Fruit fly (Drosophila melanogaster) whole organism, prepupa: ENCODE data around the gene CG13014.

Source experiments
- Blimp-1 ChIP-seq: fragments of 200-800 bp; sonication (Bioruptor generic); optimal IDR thresholded peaks from 3 replicates; lab custom pipeline; 2017; ENCODE audit warnings: missing biosample characterization, missing genetic modification characterization, mild to moderate bottlenecking, moderate library complexity, missing genetic modification reagents
- CG11294 ChIP-seq: fragments of 200-800 bp; sonication (Bioruptor generic); IDR thresholded peaks from 2 replicates; pipeline ENCODE4 v1.3.6; 2022; ENCODE audit warnings: missing biosample characterization, missing genetic modification characterization
- CG11762 ChIP-seq: fragments of 200-800 bp; sonication (Bioruptor generic); optimal IDR thresholded peaks from 3 replicates; lab custom pipeline; 2016; ENCODE audit warnings: missing biosample characterization, missing genetic modification characterization; ENCODE audit not compliant: insufficient read depth
- CG11902 ChIP-seq: fragments of 200-800 bp; sonication (Bioruptor generic); optimal IDR thresholded peaks from 3 replicates; lab custom pipeline; 2016; ENCODE audit warnings: missing biosample characterization, missing genetic modification characterization
- CG15336 ChIP-seq: fragments of 200-800 bp; sonication (Bioruptor generic); IDR thresholded peaks from 2 replicates; pipeline ENCODE4 v1.3.6; 2022; ENCODE audit warnings: missing biosample characterization, missing genetic modification characterization
- CG1621 ChIP-seq: fragments of 200-800 bp; sonication (Bioruptor generic); optimal IDR thresholded peaks from 3 replicates; lab custom pipeline; 2018; ENCODE audit warnings: missing biosample characterization, mild to moderate bottlenecking, missing genetic modification characterization
- CG3032 ChIP-seq: fragments of 200-800 bp; optimal IDR thresholded peaks from 2 replicates; lab custom pipeline; 2019; ENCODE audit warnings: missing biosample characterization, mild to moderate bottlenecking, missing genetic modification characterization, moderate library complexity
- CG32006 ChIP-seq: fragments of 200-800 bp; sonication (Bioruptor generic); optimal IDR thresholded peaks from 3 replicates; lab custom pipeline; 2017; ENCODE audit warnings: missing biosample characterization, mild to moderate bottlenecking, missing genetic modification characterization
- CG6163 ChIP-seq: fragments of 200-800 bp; sonication (Bioruptor generic); IDR thresholded peaks from 3 replicates; pipeline ENCODE4 v1.3.6; 2022; ENCODE audit warnings: missing biosample characterization, missing genetic modification characterization
- CG6792 ChIP-seq: fragments of 200-800 bp; sonication (Bioruptor generic); optimal IDR thresholded peaks from 3 replicates; lab custom pipeline; 2016; ENCODE audit warnings: missing biosample characterization, missing genetic modification characterization
- CG6808 ChIP-seq: fragments of 200-800 bp; sonication (Bioruptor generic); optimal IDR thresholded peaks from 3 replicates; lab custom pipeline; 2017; ENCODE audit warnings: missing biosample characterization, missing genetic modification characterization, mild to moderate bottlenecking, moderate library complexity, missing genetic modification reagents
- CG9139 ChIP-seq: fragments of 200-800 bp; sonication (Bioruptor generic); optimal IDR thresholded peaks from 3 replicates; lab custom pipeline; 2017; ENCODE audit warnings: missing biosample characterization, mild to moderate bottlenecking, missing genetic modification characterization
- Eip78C ChIP-seq: fragments of 200-800 bp; sonication (Bioruptor generic); peaks from one replicate; lab custom pipeline; 2016; ENCODE audit warnings: missing biosample characterization, missing genetic modification characterization
- Ets21C ChIP-seq: fragments of 200-800 bp; sonication (Bioruptor generic); optimal IDR thresholded peaks from 3 replicates; lab custom pipeline; 2016; ENCODE audit warnings: missing biosample characterization, missing genetic modification characterization
- Gug ChIP-seq: fragments of 200-800 bp; sonication (Bioruptor generic); IDR thresholded peaks from 2 replicates; pipeline ENCODE4 v1.3.6; 2022; ENCODE audit warnings: missing biosample characterization, missing genetic modification characterization
- Hr38 ChIP-seq: sonication (Bioruptor generic); optimal IDR thresholded peaks from 2 replicates; lab custom pipeline; 2016; ENCODE audit warnings: missing biosample characterization, missing genetic modification characterization
- Hr39 ChIP-seq: fragments of 200-800 bp; sonication (Bioruptor generic); optimal IDR thresholded peaks from 2 replicates; lab custom pipeline; 2016; ENCODE audit warnings: missing biosample characterization, missing genetic modification characterization
- Hr4 ChIP-seq: fragments of 200-800 bp; sonication (Bioruptor generic); optimal IDR thresholded peaks from 3 replicates; lab custom pipeline; 2016; ENCODE audit warnings: missing biosample characterization, missing genetic modification characterization
- Met ChIP-seq: fragments of 200-800 bp; sonication (Bioruptor generic); optimal IDR thresholded peaks from 3 replicates; lab custom pipeline; 2016; ENCODE audit warnings: missing biosample characterization, missing genetic modification characterization
- OdsH ChIP-seq: fragments of 200-800 bp; sonication (Bioruptor generic); optimal IDR thresholded peaks from 3 replicates; lab custom pipeline; 2016; ENCODE audit warnings: missing biosample characterization, missing genetic modification characterization
- Smox ChIP-seq: fragments of 200-800 bp; sonication (Bioruptor generic); optimal IDR thresholded peaks from 3 replicates; lab custom pipeline; 2016; ENCODE audit warnings: missing biosample characterization, missing genetic modification characterization
- Sox102F ChIP-seq: fragments of 200-800 bp; sonication (Bioruptor generic); optimal IDR thresholded peaks from 2 replicates; lab custom pipeline; 2016; ENCODE audit warnings: missing biosample characterization, mild to moderate bottlenecking, missing genetic modification characterization
- Sox15 ChIP-seq: fragments of 200-800 bp; sonication (Bioruptor generic); optimal IDR thresholded peaks from 3 replicates; lab custom pipeline; 2016; ENCODE audit warnings: missing biosample characterization, missing genetic modification characterization
- achi ChIP-seq: fragments of 200-800 bp; sonication (Bioruptor generic); optimal IDR thresholded peaks from 3 replicates; lab custom pipeline; 2016; ENCODE audit warnings: missing biosample characterization, missing genetic modification characterization
- acj6 ChIP-seq: fragments of 200-800 bp; sonication (Bioruptor generic); optimal IDR thresholded peaks from 3 replicates; lab custom pipeline; 2016; ENCODE audit warnings: missing biosample characterization, missing genetic modification characterization
- dac ChIP-seq: fragments of 200-800 bp; sonication (Bioruptor generic); optimal IDR thresholded peaks from 2 replicates; lab custom pipeline; 2017; ENCODE audit warnings: missing biosample characterization, mild to moderate bottlenecking, missing genetic modification characterization
- dsx ChIP-seq: fragments of 200-800 bp; optimal IDR thresholded peaks from 3 replicates; lab custom pipeline; 2019; ENCODE audit warnings: missing biosample characterization, mild to moderate bottlenecking, missing genetic modification characterization, moderate library complexity; ENCODE audit not compliant: poor library complexity, severe bottlenecking
- eg ChIP-seq: fragments of 200-800 bp; sonication (Bioruptor generic); IDR thresholded peaks from 3 replicates; pipeline ENCODE4 v1.3.6; 2022; ENCODE audit warnings: missing biosample characterization, missing genetic modification characterization
- esn ChIP-seq: fragments of 200-800 bp; sonication (Bioruptor generic); optimal IDR thresholded peaks from 2 replicates; lab custom pipeline; 2016; ENCODE audit warnings: missing biosample characterization, mild to moderate bottlenecking, missing genetic modification characterization, moderate library complexity
- fd59A ChIP-seq: fragments of 200-800 bp; sonication (Bioruptor generic); optimal IDR thresholded peaks from 2 replicates; lab custom pipeline; 2017; ENCODE audit warnings: missing biosample characterization, mild to moderate bottlenecking, missing genetic modification characterization, missing genetic modification reagents
- fd85E ChIP-seq: fragments of 200-800 bp; sonication (Bioruptor generic); optimal IDR thresholded peaks from 3 replicates; lab custom pipeline; 2016; ENCODE audit warnings: missing biosample characterization, missing genetic modification characterization
- fkh ChIP-seq: fragments of 200-800 bp; sonication (Bioruptor generic); optimal IDR thresholded peaks from 3 replicates; lab custom pipeline; 2017; ENCODE audit warnings: missing biosample characterization, mild to moderate bottlenecking, missing genetic modification characterization, moderate library complexity
- net ChIP-seq: fragments of 200-800 bp; sonication (Bioruptor generic); optimal IDR thresholded peaks from 3 replicates; lab custom pipeline; 2016; ENCODE audit warnings: missing biosample characterization, missing genetic modification characterization
- pdm3 ChIP-seq: fragments of 200-800 bp; sonication (Bioruptor generic); optimal IDR thresholded peaks from 3 replicates; lab custom pipeline; 2016; ENCODE audit warnings: missing biosample characterization, missing genetic modification characterization
- salr ChIP-seq, 2 experiments: fragments of 200-800 bp; sonication (Bioruptor generic); optimal IDR thresholded peaks; 3 replicates each; lab custom pipeline; 2016 to 2018; ENCODE audit warnings: missing biosample characterization in 2 of 2, missing genetic modification characterization in 2 of 2, mild to moderate bottlenecking in 1 of 2
- spab ChIP-seq: fragments of 200-800 bp; sonication (Bioruptor generic); optimal IDR thresholded peaks from 2 replicates; lab custom pipeline; 2017; ENCODE audit warnings: missing biosample characterization, mild to moderate bottlenecking, missing genetic modification characterization, missing genetic modification reagents
- ss ChIP-seq, 2 experiments: fragments of 200-800 bp; sonication (Bioruptor generic); optimal IDR thresholded peaks; 2 replicates in 1 of 2; 3 replicates in 1 of 2; lab custom pipeline; 2017 to 2018; ENCODE audit warnings: mild to moderate bottlenecking in 2 of 2, missing biosample characterization in 2 of 2, missing genetic modification characterization in 2 of 2, moderate library complexity in 1 of 2
- svp ChIP-seq: fragments of 200-800 bp; sonication (Bioruptor generic); peaks from one replicate; lab custom pipeline; 2016; ENCODE audit warnings: missing biosample characterization, missing genetic modification characterization
- topi ChIP-seq: fragments of 200-800 bp; sonication (Bioruptor generic); optimal IDR thresholded peaks from 3 replicates; lab custom pipeline; 2016; ENCODE audit warnings: missing biosample characterization, missing genetic modification characterization
- vri ChIP-seq: fragments of 200-800 bp; sonication (Bioruptor generic); optimal IDR thresholded peaks from 3 replicates; lab custom pipeline; 2016; ENCODE audit warnings: missing biosample characterization, mild to moderate bottlenecking, missing genetic modification characterization

Gene CG13014

DNA sequence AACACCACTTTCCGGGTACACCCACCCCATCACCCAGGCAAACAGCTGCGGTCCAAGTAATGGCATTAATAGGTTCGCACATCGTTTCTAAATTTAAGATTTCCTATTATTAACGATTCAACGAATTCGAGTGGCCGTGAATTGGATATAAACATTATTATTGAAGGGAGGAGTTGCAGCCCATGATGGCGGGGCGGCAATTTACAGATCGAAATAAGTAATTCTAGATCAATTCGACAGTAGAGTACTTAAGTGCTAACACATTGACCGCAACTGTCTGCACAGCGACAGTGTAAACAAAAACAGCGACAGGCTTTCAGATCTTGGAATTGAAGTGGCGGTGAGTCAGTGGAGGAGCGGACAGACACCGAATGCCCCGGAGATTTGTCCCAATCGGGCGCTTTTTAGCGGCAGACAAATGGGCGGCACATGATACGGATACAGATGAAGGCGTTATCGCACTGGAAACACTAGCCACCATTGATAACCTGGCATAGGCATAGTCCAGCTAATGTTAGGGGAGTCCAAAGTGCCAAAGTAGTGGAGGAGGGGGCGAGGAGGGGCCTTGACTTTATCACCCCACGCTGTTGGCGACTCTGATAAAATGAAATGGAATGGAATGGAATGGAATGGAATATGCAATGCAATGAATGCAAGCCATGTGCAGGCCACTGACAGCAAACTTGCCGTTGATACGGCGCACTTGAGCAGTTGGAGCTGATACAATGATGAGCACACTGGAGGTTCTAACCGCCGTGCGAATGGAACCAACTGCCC is 45.7 kb downstream of the CG13014 start (continued):
- TF ChIP-seq achi (GFP tag; lab: Kevin White, UChicago) (no peak), CG11902 (GFP tag; lab: Kevin White, UChicago) (no peak), pdm3 (GFP tag; lab: Kevin White, UChicago) (no peak), Smox (GFP tag; lab: Kevin White, UChicago) (no peak), CG6792 (no peak), OdsH (GFP tag; lab: Kevin White, UChicago) (no peak), dsx (GFP tag; lab: Kevin White, UChicago) (no peak), Hr39 (GFP tag; lab: Kevin White, UChicago) (no peak), spab (GFP tag; lab: Kevin White, UChicago) (peak; percentile 12), CG15336 (GFP tag; lab: Robert Waterston, UW) (peak; percentile 36; the same call in 1 of the 2 replicates), fkh (GFP tag; lab: Kevin White, UChicago) (peak; percentile 58), Blimp-1 (GFP tag; lab: Kevin White, UChicago) (no peak), net (peak; percentile 22), Ets21C (GFP tag; lab: Kevin White, UChicago) (no peak), fd85E (GFP tag; lab: Kevin White, UChicago) (no peak), eg (GFP tag; lab: Robert Waterston, UW) (peak; percentile 25; the same call in 2 of the 3 replicates), acj6 (no peak), fd59A (GFP tag; lab: Kevin White, UChicago) (peak; percentile 17)

DNA sequence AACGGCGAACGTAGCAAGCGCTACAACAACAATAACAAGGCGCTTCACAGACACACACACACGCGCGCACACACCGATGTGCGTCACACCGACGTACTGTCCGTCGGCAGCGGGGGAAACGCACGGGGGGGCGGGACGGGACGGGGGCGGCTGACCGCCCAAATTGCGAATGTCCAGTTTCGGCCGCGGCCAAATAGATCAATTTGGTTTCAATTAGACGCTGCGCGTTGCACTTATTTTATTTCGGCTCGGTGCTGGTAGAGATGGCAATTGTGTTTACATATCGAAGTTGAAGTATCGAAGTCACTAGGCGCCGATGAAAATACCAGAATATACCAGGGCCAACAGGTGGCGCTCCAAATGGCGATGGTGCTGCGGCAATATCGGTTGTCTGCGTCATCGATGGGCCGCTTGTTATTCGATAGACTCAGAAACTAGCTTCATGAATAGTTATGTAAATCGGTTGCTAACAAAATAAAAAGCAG is 49.5 kb downstream of the CG13014 start, which contains the start of gene Rok:
Rok (minus strand) TSS at position 309 of the 485 bp plus-strand sequence.
- TF ChIP-seq fkh (GFP tag; lab: Kevin White, UChicago) (peak; percentile 51), fd85E (GFP tag; lab: Kevin White, UChicago) (no peak), CG6163 (GFP tag; lab: Robert Waterston, UW) (0 out of 3 replicates have a peak, but pooled peaks have one; percentile 31), esn (GFP tag; lab: Kevin White, UChicago) (no peak), CG6808 (GFP tag; lab: Kevin White, UChicago) (peak; percentile 8)
- TF ChIP-seq, all 60 proteins: peak for 3

dm6 chrX:16637594-16638485 is 50.2 kb downstream of the CG13014 start, which contains the start of gene RpS19a:
RpS19a (plus strand) TSS chrX:16637894.
- TF ChIP-seq Smox (GFP tag; lab: Kevin White, UChicago) (peak; percentile 61), Blimp-1 (GFP tag; lab: Kevin White, UChicago) (peak; percentile 74), CG3032 (tag; lab: Kevin White, UChicago) (peak; percentile 14), esn (GFP tag; lab: Kevin White, UChicago) (peak; percentile 79), OdsH (GFP tag; lab: Kevin White, UChicago) (peak; percentile 50), Gug (GFP tag; lab: Robert Waterston, UW) (0 out of 2 replicates have a peak, but pooled peaks have one; percentile 10), svp (GFP tag; lab: Kevin White, UChicago) (peak; percentile 77), Eip78C (GFP tag; lab: Kevin White, UChicago) (peak; percentile 89), Sox102F (GFP tag; lab: Kevin White, UChicago) (peak; percentile 79), Sox15 (GFP tag; lab: Kevin White, UChicago) (no peak), dac (GFP tag; lab: Kevin White, UChicago) (peak; percentile 43), net (peak; percentile 73), achi (GFP tag; lab: Kevin White, UChicago) (peak; percentile 56), CG6792 (no peak), CG32006 (peak; percentile 32), CG9139 (GFP tag; lab: Kevin White, UChicago) (peak; percentile 82), Hr4 (GFP tag; lab: Kevin White, UChicago) (peak; percentile 19), salr (GFP tag; optimal IDR thresholded peaks at IDR 0.05; lab: Kevin White, UChicago) (peak; percentile 12 to 78), dsx (GFP tag; lab: Kevin White, UChicago) (peak; percentile 48), vri (peak; percentile 62), Ets21C (GFP tag; lab: Kevin White, UChicago) (peak; percentile 3), spab (GFP tag; lab: Kevin White, UChicago) (peak; percentile 41), CG11294 (GFP tag; lab: Robert Waterston, UW) (no peak), CG1621 (tag; lab: Kevin White, UChicago) (peak; percentile 56), Hr38 (GFP tag; lab: Kevin White, UChicago) (no peak), fkh (GFP tag; lab: Kevin White, UChicago) (no peak), pdm3 (GFP tag; lab: Kevin White, UChicago) (peak; percentile 58), Met (GFP tag; lab: Kevin White, UChicago) (peak; percentile 78), ss (GFP tag; optimal IDR thresholded peaks at IDR 0.05; lab: Kevin White, UChicago) (peak; percentile 82 to 85), topi (GFP tag; lab: Kevin White, UChicago) (peak; percentile 69), CG11762 (GFP tag; lab: Kevin White, UChicago) (peak; percentile 32), CG6163 (GFP tag; lab: Robert Waterston, UW) (peak; percentile 83)
